Fruit fly (Drosophila melanogaster): ENCODE data around the gene tara.

The tara gene

DNA sequence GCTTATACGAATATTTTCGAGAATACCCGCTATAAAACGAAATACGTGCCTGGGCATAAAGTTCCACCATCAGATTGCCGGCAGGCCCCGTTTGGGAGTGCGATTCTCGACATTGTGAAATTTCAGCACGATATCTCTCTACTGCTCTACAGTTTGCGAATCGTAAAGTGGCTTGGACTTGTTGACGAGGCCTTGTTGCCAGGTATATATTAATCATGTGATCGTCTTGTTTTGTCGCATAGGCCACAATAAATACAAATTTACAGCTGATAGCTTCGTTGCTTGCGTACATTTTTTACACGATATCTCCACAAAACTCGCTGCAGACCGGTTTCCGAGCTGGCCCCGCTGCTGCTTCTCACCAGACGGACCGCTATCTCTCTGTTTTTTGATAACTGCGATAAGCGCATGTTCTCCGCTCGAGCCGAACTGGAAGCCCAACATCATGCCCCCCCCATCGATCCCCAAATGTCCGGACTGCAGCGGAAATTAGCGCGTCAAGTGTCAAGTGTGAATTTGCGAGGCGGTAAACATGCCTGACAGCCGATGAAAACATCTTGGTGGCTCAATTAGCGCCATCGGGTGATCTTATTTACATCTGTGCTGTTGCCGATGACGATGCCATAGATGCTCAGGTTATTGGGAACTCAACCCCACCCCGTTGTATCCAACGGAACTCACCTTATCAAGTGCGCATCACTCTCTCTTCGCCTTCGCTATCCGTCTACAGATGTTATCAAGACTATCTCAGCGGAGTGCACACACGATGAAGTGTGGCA lies 84.0 kb downstream of the tara start:
- TF ChIP-seq toe (GFP tag; optimal IDR thresholded peaks at IDR 0.05) = no peak
- TF ChIP-seq cic (GFP tag; optimal IDR thresholded peaks at IDR 0.05) = peak; percentile 20
